Fruit fly (Drosophila melanogaster) whole organism, prepupa: ENCODE results near the gene CG31229.

Experiments used
- CG10669 ChIP-seq: fragments of 200-800 bp; sonication (Bioruptor generic); optimal IDR thresholded peaks from 3 replicates; lab custom pipeline; 2018; ENCODE audit warnings: missing biosample characterization, mild to moderate bottlenecking, missing genetic modification characterization, moderate library complexity
- CG11902 ChIP-seq: fragments of 200-800 bp; sonication (Bioruptor generic); optimal IDR thresholded peaks from 3 replicates; lab custom pipeline; 2016; ENCODE audit warnings: missing biosample characterization, missing genetic modification characterization
- CG4318 ChIP-seq: fragments of 200-800 bp; sonication (Bioruptor generic); optimal IDR thresholded peaks from 3 replicates; lab custom pipeline; 2017; ENCODE audit warnings: missing biosample characterization, mild to moderate bottlenecking, missing genetic modification characterization
- Hr38 ChIP-seq: sonication (Bioruptor generic); optimal IDR thresholded peaks from 2 replicates; lab custom pipeline; 2016; ENCODE audit warnings: missing biosample characterization, missing genetic modification characterization
- Smox ChIP-seq: fragments of 200-800 bp; sonication (Bioruptor generic); optimal IDR thresholded peaks from 3 replicates; lab custom pipeline; 2016; ENCODE audit warnings: missing biosample characterization, missing genetic modification characterization
- Sox102F ChIP-seq: fragments of 200-800 bp; sonication (Bioruptor generic); optimal IDR thresholded peaks from 2 replicates; lab custom pipeline; 2016; ENCODE audit warnings: missing biosample characterization, mild to moderate bottlenecking, missing genetic modification characterization
- Sox15 ChIP-seq: fragments of 200-800 bp; sonication (Bioruptor generic); optimal IDR thresholded peaks from 3 replicates; lab custom pipeline; 2016; ENCODE audit warnings: missing biosample characterization, missing genetic modification characterization
- achi ChIP-seq: fragments of 200-800 bp; sonication (Bioruptor generic); optimal IDR thresholded peaks from 3 replicates; lab custom pipeline; 2016; ENCODE audit warnings: missing biosample characterization, missing genetic modification characterization
- dac ChIP-seq: fragments of 200-800 bp; sonication (Bioruptor generic); optimal IDR thresholded peaks from 2 replicates; lab custom pipeline; 2017; ENCODE audit warnings: missing biosample characterization, mild to moderate bottlenecking, missing genetic modification characterization
- dsx ChIP-seq: fragments of 200-800 bp; optimal IDR thresholded peaks from 3 replicates; lab custom pipeline; 2019; ENCODE audit warnings: missing biosample characterization, mild to moderate bottlenecking, missing genetic modification characterization, moderate library complexity; ENCODE audit not compliant: poor library complexity, severe bottlenecking
- ss ChIP-seq, 2 experiments: fragments of 200-800 bp; sonication (Bioruptor generic); optimal IDR thresholded peaks; 2 replicates in 1 of 2; 3 replicates in 1 of 2; lab custom pipeline; 2017 to 2018; ENCODE audit warnings: mild to moderate bottlenecking in 2 of 2, missing biosample characterization in 2 of 2, missing genetic modification characterization in 2 of 2, moderate library complexity in 1 of 2
- svp ChIP-seq: fragments of 200-800 bp; sonication (Bioruptor generic); peaks from one replicate; lab custom pipeline; 2016; ENCODE audit warnings: missing biosample characterization, missing genetic modification characterization
- topi ChIP-seq: fragments of 200-800 bp; sonication (Bioruptor generic); optimal IDR thresholded peaks from 3 replicates; lab custom pipeline; 2016; ENCODE audit warnings: missing biosample characterization, missing genetic modification characterization

CG31229 gene

DNA sequence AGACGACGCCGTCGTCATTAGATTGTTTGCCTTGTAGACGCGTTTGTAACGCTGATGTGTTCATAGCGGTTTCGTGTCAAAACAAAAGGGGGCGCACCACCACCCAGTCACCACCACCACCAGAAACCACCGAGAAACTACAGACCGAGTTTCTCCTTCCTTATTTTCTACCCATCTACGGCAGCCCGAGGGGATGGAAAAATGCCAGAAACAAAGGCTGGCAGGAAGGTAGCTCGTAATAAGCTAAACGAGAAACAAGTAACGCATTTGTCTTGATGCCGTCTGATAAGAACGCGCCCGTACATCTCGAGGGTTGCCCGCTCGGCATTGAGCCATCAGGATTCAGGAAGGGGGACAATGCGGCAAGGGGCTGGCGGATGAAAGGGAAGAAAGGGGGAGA lies 39.8 kb downstream of the CG31229 start:
- TF ChIP-seq Smox (GFP tag; lab: Kevin White, UChicago) (no peak), svp (GFP tag; lab: Kevin White, UChicago) (no peak), achi (no peak), CG10669 (no peak), CG11902 (GFP tag; lab: Kevin White, UChicago) (no peak), CG4318 (GFP tag; lab: Kevin White, UChicago) (no peak), dsx (GFP tag; lab: Kevin White, UChicago) (no peak), Sox15 (GFP tag; lab: Kevin White, UChicago) (no peak), ss (GFP tag; optimal IDR thresholded peaks at IDR 0.05; lab: Kevin White, UChicago) (no peak), dac (GFP tag; lab: Kevin White, UChicago) (no peak), topi (no peak), Hr38 (GFP tag; lab: Kevin White, UChicago) (no peak), Sox102F (no peak)
